Worm (Caenorhabditis elegans) whole organism, late embryonic: ENCODE measurements around the gene ensh-1.

Source experiments
- ahr-1 ChIP-seq: sonication (generic microtip); optimal IDR thresholded peaks from 2 replicates; lab custom pipeline; 2016; ENCODE audit warnings: missing genetic modification characterization, missing compliant biosample characterization
- ama-1 ChIP-seq: fragments of 150-350 bp; optimal IDR thresholded peaks from 2 replicates; lab custom pipeline; 2014
- ceh-9 ChIP-seq: sonication (generic microtip); optimal IDR thresholded peaks from 2 replicates; lab custom pipeline; 2016; ENCODE audit warnings: mild to moderate bottlenecking, missing genetic modification characterization, inconsistent platforms, missing compliant biosample characterization
- elt-2 ChIP-seq: sonication (generic microtip); optimal IDR thresholded peaks from 2 replicates; lab custom pipeline; 2016; ENCODE audit warnings: missing genetic modification reagents, missing genetic modification characterization, missing compliant biosample characterization
- ets-4 ChIP-seq: sonication (generic microtip); optimal IDR thresholded peaks from 2 replicates; lab custom pipeline; 2016; ENCODE audit warnings: missing genetic modification characterization, missing compliant biosample characterization
- mec-3 ChIP-seq: sonication (generic microtip); optimal IDR thresholded peaks from 2 replicates; lab custom pipeline; 2016; ENCODE audit warnings: borderline replicate concordance, missing genetic modification characterization, missing compliant biosample characterization
- pha-2 ChIP-seq: sonication (generic microtip); optimal IDR thresholded peaks from 2 replicates; lab custom pipeline; 2017; ENCODE audit warnings: mild to moderate bottlenecking, missing genetic modification characterization, missing compliant biosample characterization
- pqm-1 ChIP-seq: sonication (generic microtip); optimal IDR thresholded peaks from 2 replicates; lab custom pipeline; 2016; ENCODE audit warnings: missing genetic modification characterization, missing compliant biosample characterization

DNA sequence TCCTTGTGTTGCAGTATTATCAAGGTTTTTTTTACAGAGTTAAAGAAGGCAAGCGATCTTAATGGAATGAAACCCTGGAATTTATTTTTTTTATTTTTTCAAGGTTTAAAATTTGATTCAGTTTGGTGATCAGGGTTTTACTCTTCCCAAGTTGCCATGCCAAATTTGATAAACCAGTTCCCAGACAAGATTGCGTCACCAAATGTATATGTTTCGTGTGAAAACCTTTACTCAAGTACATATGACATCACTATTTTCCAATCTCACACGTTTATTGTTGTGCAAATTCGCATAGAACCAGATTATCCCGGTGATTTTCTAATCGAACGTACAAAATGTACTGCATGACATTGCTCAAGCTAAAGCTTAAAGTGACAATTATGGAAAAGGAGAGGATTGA, 26.5 kb upstream of the ensh-1 start:
- TF ChIP-seq pqm-1 (tag; lab: Kevin White, UChicago) (no peak), ets-4 (tag; lab: Kevin White, UChicago) (no peak), mec-3 (no peak), ceh-9 (tag; lab: Kevin White, UChicago) (no peak), elt-2 (tag; lab: Kevin White, UChicago) (no peak), pha-2 (tag; lab: Kevin White, UChicago) (no peak), ama-1 (lab: Kevin White, UChicago) (no peak), ahr-1 (tag; lab: Kevin White, UChicago) (no peak)
